Fruit fly (Drosophila melanogaster): Measurements from ENCODE around the gene CG4174.

CG4174 gene

DNA sequence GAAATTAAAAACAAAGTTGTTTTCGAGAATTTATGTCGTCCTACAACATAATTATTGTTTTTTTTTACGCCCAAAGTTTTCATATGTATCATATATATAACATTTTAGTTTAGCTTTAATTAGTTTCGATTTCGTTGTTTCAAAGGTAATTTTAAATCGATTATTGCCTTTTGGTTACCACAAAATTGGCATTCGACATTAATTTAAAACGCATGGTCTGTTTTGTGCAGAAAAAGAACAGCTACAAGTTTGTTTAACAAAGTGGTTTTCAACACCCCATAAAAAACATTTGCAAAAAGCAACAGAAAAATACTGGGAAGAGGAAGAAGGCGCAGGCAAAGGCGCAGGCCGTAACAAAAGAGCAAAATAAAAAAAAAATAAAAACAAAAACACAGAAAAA is 20.7 kb upstream of the CG4174 start:
- no peak for TF ChIP-seq CG7045 (GFP tag; optimal IDR thresholded peaks at IDR 0.05)
- no peak for TF ChIP-seq CG7101 (tag; optimal IDR thresholded peaks at IDR 0.05)
- no peak for TF ChIP-seq CG1620 (GFP tag; optimal IDR thresholded peaks at IDR 0.05)
- no peak for TF ChIP-seq toe (GFP tag; optimal IDR thresholded peaks at IDR 0.05)
- TF ChIP-seq cnc (optimal IDR thresholded peaks at IDR 0.05), result no peak
- TF ChIP-seq Hr96 (GFP tag; optimal IDR thresholded peaks at IDR 0.05), result no peak
- TF ChIP-seq CG14711 (tag; optimal IDR thresholded peaks at IDR 0.05), result no peak

dm6 chr3L:18638043-18638442 is 20.3 kb upstream of the CG4174 start:
- TF ChIP-seq Clk (GFP tag; optimal IDR thresholded peaks at IDR 0.05), result no peak
- TF ChIP-seq CG33017 (tag; optimal IDR thresholded peaks at IDR 0.05), result peak; percentile 30
- peak; percentile 9 for TF ChIP-seq Mnt (GFP tag; optimal IDR thresholded peaks at IDR 0.05)

DNA sequence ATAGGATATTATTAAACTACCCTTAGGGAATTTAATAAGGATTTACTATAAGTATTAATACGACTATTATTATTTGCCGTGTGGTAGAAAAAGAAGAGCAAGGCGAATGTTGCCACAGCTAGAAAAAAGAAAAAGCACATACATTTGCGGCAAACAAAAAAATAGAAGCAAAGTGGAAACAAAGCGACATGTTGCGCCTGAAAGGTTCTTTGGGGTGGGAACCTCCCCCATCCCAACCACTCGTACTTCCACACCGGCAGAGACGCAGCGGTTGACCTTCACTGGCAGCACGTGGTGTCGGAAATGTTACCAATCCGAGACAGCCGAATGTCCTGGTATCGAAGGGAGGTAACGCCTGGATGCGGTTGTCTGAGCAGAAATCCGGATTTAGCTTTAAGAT is 19.6 kb upstream of the CG4174 start:
- TF ChIP-seq pad (GFP tag; optimal IDR thresholded peaks at IDR 0.05), result no peak
- no peak for TF ChIP-seq CG11617 (GFP tag; optimal IDR thresholded peaks at IDR 0.05)
- no peak for TF ChIP-seq CG7045 (GFP tag; optimal IDR thresholded peaks at IDR 0.05)
- no peak for TF ChIP-seq cic (GFP tag; optimal IDR thresholded peaks at IDR 0.05)
- no peak for TF ChIP-seq CG12768 (GFP tag; optimal IDR thresholded peaks at IDR 0.05)
- TF ChIP-seq Hr96 (GFP tag; optimal IDR thresholded peaks at IDR 0.05), result no peak
- TF ChIP-seq cnc (optimal IDR thresholded peaks at IDR 0.05), result no peak
- TF ChIP-seq CG1620 (GFP tag; optimal IDR thresholded peaks at IDR 0.05), result no peak
- no peak for TF ChIP-seq CG33017 (tag; optimal IDR thresholded peaks at IDR 0.05)
- no peak for TF ChIP-seq bab1 (GFP tag; optimal IDR thresholded peaks at IDR 0.05)
- no peak for TF ChIP-seq CG14711 (tag; optimal IDR thresholded peaks at IDR 0.05)
- no peak for TF ChIP-seq tj (GFP tag; optimal IDR thresholded peaks at IDR 0.05)
- TF ChIP-seq CG7101 (tag; optimal IDR thresholded peaks at IDR 0.05), result no peak
- no peak for TF ChIP-seq CG5204 (GFP tag; optimal IDR thresholded peaks at IDR 0.05)
- no peak for TF ChIP-seq kay (GFP tag; ENCODE audit: borderline replicate concordance)
- TF ChIP-seq toe (GFP tag; optimal IDR thresholded peaks at IDR 0.05), result no peak
- TF ChIP-seq Clk (GFP tag; optimal IDR thresholded peaks at IDR 0.05), result no peak

DNA sequence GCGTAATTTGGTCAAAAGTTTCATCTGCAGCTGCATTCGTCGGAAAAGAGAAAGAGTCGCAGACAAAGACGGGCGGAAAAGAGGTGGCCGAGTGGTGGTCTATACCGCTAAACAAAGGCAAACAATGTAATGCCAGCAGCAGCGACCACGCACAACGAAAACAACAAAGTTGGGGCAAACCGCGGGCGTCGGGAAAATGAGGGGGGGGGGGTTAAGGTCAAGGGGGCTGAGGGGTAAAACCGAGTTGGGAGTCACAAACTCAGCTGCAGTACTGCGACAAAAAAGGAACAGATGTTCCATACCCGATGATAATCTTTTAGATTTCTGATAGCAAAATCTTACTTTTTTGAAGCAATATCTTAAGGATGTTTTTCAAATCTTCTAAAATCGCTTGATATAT is 19.0 kb upstream of the CG4174 start:
- TF ChIP-seq CG5204 (GFP tag; optimal IDR thresholded peaks at IDR 0.05) (no peak), ovo (GFP tag; optimal IDR thresholded peaks at IDR 0.05) (no peak), CG33017 (tag; optimal IDR thresholded peaks at IDR 0.05) (no peak), CG7101 (tag; optimal IDR thresholded peaks at IDR 0.05) (no peak), bab1 (GFP tag; optimal IDR thresholded peaks at IDR 0.05) (no peak), CG11617 (GFP tag; optimal IDR thresholded peaks at IDR 0.05) (no peak), tj (GFP tag; optimal IDR thresholded peaks at IDR 0.05) (no peak), Crg-1 (GFP tag; optimal IDR thresholded peaks at IDR 0.05) (no peak), toe (GFP tag; optimal IDR thresholded peaks at IDR 0.05) (no peak), cnc (optimal IDR thresholded peaks at IDR 0.05) (no peak), Hr96 (GFP tag; optimal IDR thresholded peaks at IDR 0.05) (no peak), Mnt (GFP tag; optimal IDR thresholded peaks at IDR 0.05) (no peak), kay (GFP tag; ENCODE audit: borderline replicate concordance) (no peak)

DNA sequence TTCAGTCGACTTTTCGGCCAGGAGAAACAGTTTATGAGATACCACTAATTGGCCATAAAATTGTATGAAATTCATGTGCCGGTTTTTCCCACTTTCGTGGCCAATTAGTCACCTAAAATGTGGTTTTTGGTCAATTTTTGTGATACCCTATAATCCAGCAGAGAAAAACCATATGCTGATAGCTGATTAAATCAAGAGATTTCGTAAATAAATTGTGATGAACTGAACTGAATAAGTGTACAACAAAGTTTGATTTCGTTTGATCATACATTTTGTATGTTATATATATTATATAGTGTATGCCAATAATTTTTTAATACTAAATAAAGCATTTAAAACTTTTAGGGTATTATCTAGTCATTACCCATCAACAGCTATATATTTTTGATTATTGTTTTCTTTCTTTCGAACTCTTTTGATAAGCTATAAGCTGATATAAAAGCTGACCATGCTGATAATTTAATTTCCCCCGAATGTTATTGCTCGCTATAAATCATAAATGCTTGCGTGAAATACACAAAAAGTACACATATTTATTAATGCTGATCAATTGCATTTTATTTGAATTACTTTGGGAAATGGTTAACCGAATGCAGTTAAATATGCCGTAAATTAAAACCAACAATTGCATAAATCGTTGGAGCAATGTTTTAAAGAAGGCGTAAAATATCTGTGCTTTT is 17.2 kb upstream of the CG4174 start:
- TF ChIP-seq kay (GFP tag; ENCODE audit: borderline replicate concordance) (peak; percentile 16), Crg-1 (GFP tag; optimal IDR thresholded peaks at IDR 0.05) (no peak), CG7101 (tag; optimal IDR thresholded peaks at IDR 0.05) (peak; percentile 6), tj (GFP tag; optimal IDR thresholded peaks at IDR 0.05) (peak; percentile 87), bab1 (GFP tag; optimal IDR thresholded peaks at IDR 0.05) (peak; percentile 26)

dm6 chr3L:18633084-18633483 is 15.3 kb upstream of the CG4174 start:
- TF ChIP-seq tj (GFP tag; optimal IDR thresholded peaks at IDR 0.05) (no peak), CG7101 (tag; optimal IDR thresholded peaks at IDR 0.05) (no peak), ovo (GFP tag; optimal IDR thresholded peaks at IDR 0.05) (peak; percentile 13)

- TF ChIP-seq toe (GFP tag; optimal IDR thresholded peaks at IDR 0.05) (no peak), Clk (GFP tag; optimal IDR thresholded peaks at IDR 0.05) (no peak), pad (GFP tag; optimal IDR thresholded peaks at IDR 0.05) (no peak), ovo (GFP tag; optimal IDR thresholded peaks at IDR 0.05) (no peak), cnc (optimal IDR thresholded peaks at IDR 0.05) (no peak), CG5204 (GFP tag; optimal IDR thresholded peaks at IDR 0.05) (no peak), CG14711 (tag; optimal IDR thresholded peaks at IDR 0.05) (no peak), CG11617 (GFP tag; optimal IDR thresholded peaks at IDR 0.05) (no peak), Mnt (GFP tag; optimal IDR thresholded peaks at IDR 0.05) (no peak), bab1 (GFP tag; optimal IDR thresholded peaks at IDR 0.05) (no peak), tj (GFP tag; optimal IDR thresholded peaks at IDR 0.05) (no peak), CG33017 (tag; optimal IDR thresholded peaks at IDR 0.05) (no peak), CG1620 (GFP tag; optimal IDR thresholded peaks at IDR 0.05) (no peak), cic (GFP tag; optimal IDR thresholded peaks at IDR 0.05) (no peak)
Observed at dm6 chr3L:18632187-18632635, 14.5 kb upstream of the CG4174 start.

Data from whole organism, adult.